Worm (Caenorhabditis elegans): Measurements from ENCODE around the gene F18H3.1.

ce11 chrX:13493762-13494161 lies 25.7 kb upstream of the F18H3.1 start:
- TF ChIP-seq snpc-4 (tag; optimal IDR thresholded peaks at IDR 0.05): no peak
- TF ChIP-seq unc-62 (GFP tag; optimal IDR thresholded peaks at IDR 0.05): no peak
- TF ChIP-seq nhr-237 (tag; optimal IDR thresholded peaks at IDR 0.05): no peak
- no peak for TF ChIP-seq ces-1 (GFP tag; optimal IDR thresholded peaks at IDR 0.05)
- no peak for TF ChIP-seq ceh-88 (GFP tag; IDR thresholded peaks at IDR 0.05)
